Fruit fly (Drosophila melanogaster) Kc167 (cell line): ENCODE data around the gene Gba1a.

Source experiments
- Sin3A ChIP-seq: fragments of >200 bp; optimal IDR thresholded peaks from 2 replicates; lab custom pipeline; 2018; ENCODE audit warnings: missing external identifiers
- insv ChIP-seq: fragments of >200 bp; optimal IDR thresholded peaks from 3 replicates; lab custom pipeline; 2018; ENCODE audit warnings: missing external identifiers
- psq ChIP-seq: fragments of >200 bp; optimal IDR thresholded peaks from 2 replicates; lab custom pipeline; 2017; ENCODE audit warnings: missing external identifiers

dm6 chr3R:23736365-23736764 is 35.9 kb downstream of the Gba1a start:
- TF ChIP-seq Sin3A (lab: Kevin White, UChicago) (no peak), insv (no peak), psq (no peak)
